Worm (Caenorhabditis elegans) whole organism, late embryonic: Measurements from ENCODE around the gene max-2.

Experiments used
- C08G9.2 ChIP-seq: sonication (generic microtip); optimal IDR thresholded peaks from 2 replicates; lab custom pipeline; 2016; ENCODE audit warnings: mild to moderate bottlenecking, missing genetic modification characterization, moderate library complexity, missing compliant biosample characterization
- C38D4.7 ChIP-seq: fragments of 200-800 bp; sonication (Bioruptor generic); optimal IDR thresholded peaks from 2 replicates; lab custom pipeline; 2018; ENCODE audit warnings: mild to moderate bottlenecking, missing genetic modification characterization, moderate library complexity, missing compliant biosample characterization
- K02D7.2 ChIP-seq: sonication (generic microtip); optimal IDR thresholded peaks from 2 replicates; lab custom pipeline; 2017; ENCODE audit warnings: mild to moderate bottlenecking, missing genetic modification characterization, missing compliant biosample characterization
- K09A11.1 ChIP-seq: sonication (generic microtip); optimal IDR thresholded peaks from 2 replicates; lab custom pipeline; 2017; ENCODE audit warnings: antibody characterized with exemption, mild to moderate bottlenecking, missing genetic modification characterization, missing compliant biosample characterization; ENCODE audit not compliant: insufficient read depth
- Y22D7AL.16 ChIP-seq: sonication (generic microtip); optimal IDR thresholded peaks from 2 replicates; lab custom pipeline; 2016; ENCODE audit warnings: missing genetic modification characterization, missing compliant biosample characterization
- ceh-14 ChIP-seq: sonication (generic microtip); optimal IDR thresholded peaks from 2 replicates; lab custom pipeline; 2016; ENCODE audit warnings: missing genotype, missing genetic modification characterization, missing compliant biosample characterization
- ceh-19 ChIP-seq: fragments of 200-800 bp; sonication (Bioruptor generic); optimal IDR thresholded peaks from 2 replicates; lab custom pipeline; 2018; ENCODE audit warnings: mild to moderate bottlenecking, missing genetic modification characterization, missing compliant biosample characterization
- ceh-24 ChIP-seq: sonication (generic microtip); optimal IDR thresholded peaks from 2 replicates; lab custom pipeline; 2016; ENCODE audit warnings: mild to moderate bottlenecking, missing genetic modification characterization, missing compliant biosample characterization
- ceh-31 ChIP-seq: sonication (generic microtip); optimal IDR thresholded peaks from 2 replicates; lab custom pipeline; 2016; ENCODE audit warnings: missing genetic modification characterization, missing compliant biosample characterization
- ceh-34 ChIP-seq: sonication (generic microtip); optimal IDR thresholded peaks from 2 replicates; lab custom pipeline; 2016; ENCODE audit warnings: mild to moderate bottlenecking, missing genetic modification characterization, missing compliant biosample characterization
- ceh-48 ChIP-seq: sonication (generic microtip); optimal IDR thresholded peaks from 2 replicates; lab custom pipeline; 2016; ENCODE audit warnings: missing genetic modification characterization, inconsistent platforms, missing compliant biosample characterization
- dmd-4 ChIP-seq: sonication (generic microtip); optimal IDR thresholded peaks from 2 replicates; lab custom pipeline; 2016; ENCODE audit warnings: borderline replicate concordance, missing genetic modification characterization, missing compliant biosample characterization
- dve-1 ChIP-seq: sonication (generic microtip); optimal IDR thresholded peaks from 2 replicates; lab custom pipeline; 2017; ENCODE audit warnings: antibody characterized with exemption, mild to moderate bottlenecking, missing genetic modification characterization, missing compliant biosample characterization
- elt-2 ChIP-seq: sonication (generic microtip); optimal IDR thresholded peaks from 2 replicates; lab custom pipeline; 2016; ENCODE audit warnings: missing genetic modification reagents, missing genetic modification characterization, missing compliant biosample characterization
- gmeb-2 ChIP-seq: sonication (generic microtip); optimal IDR thresholded peaks from 2 replicates; lab custom pipeline; 2016; ENCODE audit warnings: missing genetic modification characterization, inconsistent platforms, missing compliant biosample characterization
- hlh-13 ChIP-seq: fragments of 200-800 bp; sonication (Bioruptor generic); optimal IDR thresholded peaks from 2 replicates; lab custom pipeline; 2018; ENCODE audit warnings: mild to moderate bottlenecking, missing genetic modification characterization, missing compliant biosample characterization
- hlh-30 ChIP-seq: sonication (generic microtip); optimal IDR thresholded peaks from 2 replicates; lab custom pipeline; 2017; ENCODE audit warnings: antibody characterized with exemption, missing genetic modification characterization, missing compliant biosample characterization; ENCODE audit not compliant: insufficient read depth
- hlh-6 ChIP-seq: sonication (generic microtip); optimal IDR thresholded peaks from 2 replicates; lab custom pipeline; 2016; ENCODE audit warnings: missing genotype, missing genetic modification characterization, missing compliant biosample characterization
- hlh-8 ChIP-seq: sonication (generic microtip); optimal IDR thresholded peaks from 2 replicates; lab custom pipeline; 2016; ENCODE audit warnings: missing genotype, missing genetic modification characterization, missing compliant biosample characterization
- lim-6 ChIP-seq: sonication (generic microtip); optimal IDR thresholded peaks from 2 replicates; lab custom pipeline; 2016; ENCODE audit warnings: missing genetic modification characterization, missing compliant biosample characterization
- lin-11 ChIP-seq: fragments of 200-800 bp; sonication (Bioruptor generic); optimal IDR thresholded peaks from 2 replicates; lab custom pipeline; 2018; ENCODE audit warnings: mild to moderate bottlenecking, missing genetic modification characterization, missing compliant biosample characterization
- madf-2 ChIP-seq: sonication (generic microtip); optimal IDR thresholded peaks from 2 replicates; lab custom pipeline; 2017; ENCODE audit warnings: missing genetic modification characterization, missing compliant biosample characterization
- npax-4 ChIP-seq: sonication (generic microtip); optimal IDR thresholded peaks from 2 replicates; lab custom pipeline; 2016; ENCODE audit warnings: missing genetic modification characterization, missing compliant biosample characterization
- pag-3 ChIP-seq: sonication (generic microtip); optimal IDR thresholded peaks from 2 replicates; lab custom pipeline; 2016; ENCODE audit warnings: missing compliant biosample characterization, missing genetic modification characterization, borderline replicate concordance
- pha-2 ChIP-seq: sonication (generic microtip); optimal IDR thresholded peaks from 2 replicates; lab custom pipeline; 2017; ENCODE audit warnings: mild to moderate bottlenecking, missing genetic modification characterization, missing compliant biosample characterization
- pha-4 ChIP-seq: fragments of 150-350 bp; optimal IDR thresholded peaks from 2 replicates; lab custom pipeline; 2018; ENCODE audit warnings: missing biosample characterization, missing genetic modification reagents, missing genetic modification characterization
- pqm-1 ChIP-seq: sonication (generic microtip); optimal IDR thresholded peaks from 2 replicates; lab custom pipeline; 2016; ENCODE audit warnings: missing genetic modification characterization, missing compliant biosample characterization
- sdc-2 ChIP-seq: sonication (generic microtip); optimal IDR thresholded peaks from 2 replicates; lab custom pipeline; 2016; ENCODE audit warnings: missing genotype, missing genetic modification characterization, missing compliant biosample characterization
- syd-9 ChIP-seq: sonication (generic microtip); optimal IDR thresholded peaks from 2 replicates; lab custom pipeline; 2016; ENCODE audit warnings: mild to moderate bottlenecking, missing genetic modification characterization, moderate library complexity, missing compliant biosample characterization
- tbx-7 ChIP-seq: sonication (generic microtip); optimal IDR thresholded peaks from 2 replicates; lab custom pipeline; 2016; ENCODE audit warnings: missing genotype, missing genetic modification characterization, missing compliant biosample characterization
- ttx-3 ChIP-seq: sonication (generic microtip); optimal IDR thresholded peaks from 2 replicates; lab custom pipeline; 2016; ENCODE audit warnings: missing genetic modification reagents, missing genetic modification characterization, missing compliant biosample characterization
- unc-3 ChIP-seq, 2 experiments: fragments of 200-800 bp in 1 of 2; sonication (Bioruptor generic) in 1 of 2; sonication (generic microtip) in 1 of 2; conservative IDR thresholded peaks in 1 of 2; optimal IDR thresholded peaks in 1 of 2; 2 replicates each; pipeline versions ENCODE4 v1.3.6 to Lab custom; 2016 to 2022; ENCODE audit warnings: missing compliant biosample characterization in 2 of 2, missing genetic modification characterization in 2 of 2, missing genetic modification reagents in 1 of 2
- unc-55 ChIP-seq: sonication (generic microtip); optimal IDR thresholded peaks from 2 replicates; lab custom pipeline; 2017; ENCODE audit warnings: missing biosample characterization, missing genetic modification reagents, missing genetic modification characterization
- unc-86 ChIP-seq: sonication (generic microtip); optimal IDR thresholded peaks from 2 replicates; lab custom pipeline; 2016; ENCODE audit warnings: missing genetic modification characterization, missing compliant biosample characterization
- ztf-16 ChIP-seq: sonication (generic microtip); optimal IDR thresholded peaks from 2 replicates; lab custom pipeline; 2017; ENCODE audit warnings: missing genetic modification characterization, missing compliant biosample characterization

The max-2 gene

ce11 chrII:13006283-13006682 lies 19.4 kb downstream of the max-2 start:
- TF ChIP-seq K02D7.2 (tag; lab: Kevin White, UChicago), result no peak
- TF ChIP-seq pqm-1, result no peak
- no peak for TF ChIP-seq ceh-31 (tag; lab: Kevin White, UChicago)
- TF ChIP-seq pag-3 (tag; lab: Kevin White, UChicago), result no peak
- no peak for TF ChIP-seq sdc-2 (tag; lab: Kevin White, UChicago)
- TF ChIP-seq Y22D7AL.16, result no peak
- TF ChIP-seq pha-4 (tag; lab: Kevin White, UChicago), result no peak
- TF ChIP-seq hlh-6 (tag; lab: Kevin White, UChicago), result no peak

DNA sequence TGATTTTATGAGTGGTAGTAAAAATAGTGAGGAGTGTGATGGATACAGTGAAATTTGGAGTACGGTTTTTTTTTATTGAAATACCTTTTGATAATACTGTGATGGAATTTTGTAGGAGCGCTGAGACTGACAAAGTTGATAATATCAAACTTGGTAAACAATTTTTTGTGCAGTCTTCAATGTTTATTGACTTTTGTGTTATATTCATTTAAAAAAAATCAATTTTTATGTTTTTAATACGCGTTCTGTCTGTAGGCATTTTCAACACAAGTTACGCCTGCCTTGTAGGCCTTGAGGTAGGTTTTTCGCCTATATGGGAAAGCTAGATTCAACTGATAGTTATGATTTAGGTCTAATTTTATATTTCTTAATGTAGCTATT lies 20.8 kb downstream of the max-2 start:
- no peak for TF ChIP-seq tbx-7 (tag; lab: Kevin White, UChicago)
- TF ChIP-seq hlh-6 (tag; lab: Kevin White, UChicago), result no peak
- TF ChIP-seq dmd-4 (tag; lab: Kevin White, UChicago), result no peak
- TF ChIP-seq dve-1 (tag; lab: Kevin White, UChicago), result no peak
- TF ChIP-seq hlh-13 (GFP tag; lab: Kevin White, UChicago), result no peak
- TF ChIP-seq, all 69 proteins: peak for 0

DNA sequence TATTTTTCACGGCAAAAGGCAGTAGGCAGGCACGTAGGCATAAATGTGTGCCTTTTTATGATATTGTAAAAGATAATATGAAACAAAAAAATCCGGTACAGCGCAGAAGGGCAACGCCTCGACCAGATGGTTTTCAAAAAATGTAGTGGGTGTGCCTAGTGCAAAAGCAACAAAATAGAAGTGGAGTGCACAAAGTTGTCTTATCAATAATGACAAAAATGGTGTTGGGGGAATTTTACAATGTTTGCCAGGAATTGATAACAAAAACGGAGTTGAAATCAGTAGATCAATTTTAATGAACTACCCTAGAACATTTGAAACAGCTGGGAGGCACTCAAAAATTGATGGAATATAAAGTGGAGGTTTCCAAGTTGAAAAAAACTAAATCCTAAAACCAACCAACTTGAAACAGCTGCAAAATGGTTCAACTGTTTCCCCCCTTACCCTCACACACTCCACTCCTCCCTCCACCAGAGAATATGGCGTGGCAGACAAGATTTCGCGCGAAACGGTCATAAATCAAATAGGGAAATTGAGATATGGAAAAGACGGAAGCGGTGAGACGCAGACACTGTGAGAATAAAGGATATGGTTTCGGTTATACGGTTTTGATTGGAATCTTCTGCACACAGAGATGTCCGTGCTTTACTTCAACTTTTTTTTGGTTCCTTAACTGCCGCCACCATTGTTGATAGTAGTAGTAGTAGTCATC lies 21.3 kb downstream of the max-2 start:
- TF ChIP-seq dve-1 (tag; lab: Kevin White, UChicago), result no peak
- no peak for TF ChIP-seq K09A11.1 (tag; lab: Kevin White, UChicago)
- no peak for TF ChIP-seq dmd-4 (tag; lab: Kevin White, UChicago)
- no peak for TF ChIP-seq ceh-48
- TF ChIP-seq ceh-19 (GFP tag; lab: Kevin White, UChicago), result no peak
- TF ChIP-seq ceh-14 (tag; lab: Kevin White, UChicago), result no peak
- TF ChIP-seq unc-55 (GFP tag; lab: Kevin White, UChicago), result peak; percentile 80
- no peak for TF ChIP-seq unc-86 (tag; lab: Kevin White, UChicago)
- no peak for TF ChIP-seq pqm-1
- no peak for TF ChIP-seq unc-3 (GFP tag; conservative IDR thresholded peaks at IDR 0.05; lab: Robert Waterston, UW)
- no peak for TF ChIP-seq unc-3 (tag; optimal IDR thresholded peaks at IDR 0.05; lab: Kevin White, UChicago)
- TF ChIP-seq C08G9.2, result no peak
- TF ChIP-seq ceh-24 (tag; lab: Kevin White, UChicago), result no peak
- no peak for TF ChIP-seq ttx-3 (tag; lab: Kevin White, UChicago)
- no peak for TF ChIP-seq syd-9 (tag; lab: Kevin White, UChicago)
- TF ChIP-seq elt-2 (tag; lab: Kevin White, UChicago), result peak; percentile 47
- no peak for TF ChIP-seq pha-2
- TF ChIP-seq lin-11, result no peak
- TF ChIP-seq sdc-2 (tag; lab: Kevin White, UChicago), result no peak

DNA sequence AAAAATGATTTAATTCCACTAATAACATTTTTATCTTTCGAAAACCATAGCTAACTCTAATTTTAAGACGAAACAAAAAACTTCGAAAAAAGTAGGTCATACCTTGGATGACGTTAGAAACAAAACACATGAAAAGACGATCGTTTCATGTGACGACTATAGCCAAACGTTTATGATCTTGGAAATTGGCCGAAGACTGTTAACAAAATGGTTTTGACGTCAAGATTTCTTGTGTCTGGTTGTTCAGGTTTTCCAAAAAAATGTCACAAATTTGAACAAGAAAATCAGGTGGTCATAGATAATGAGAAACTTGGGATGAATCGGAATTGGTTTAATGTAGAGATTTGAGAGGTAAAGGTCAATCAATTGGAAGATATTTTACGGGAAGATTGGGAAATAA lies 22.4 kb downstream of the max-2 start:
- TF ChIP-seq ztf-16 (tag; lab: Kevin White, UChicago), result no peak
- no peak for TF ChIP-seq hlh-8
- TF ChIP-seq hlh-30, result no peak
- TF ChIP-seq gmeb-2 (tag; lab: Kevin White, UChicago), result no peak
- no peak for TF ChIP-seq C38D4.7 (GFP tag; lab: Kevin White, UChicago)
- TF ChIP-seq npax-4 (tag; lab: Kevin White, UChicago), result no peak
- no peak for TF ChIP-seq madf-2 (tag; lab: Kevin White, UChicago)
- no peak for TF ChIP-seq elt-2 (tag; lab: Kevin White, UChicago)
- TF ChIP-seq lim-6 (tag; lab: Kevin White, UChicago), result no peak
- TF ChIP-seq ceh-34 (tag; lab: Kevin White, UChicago), result no peak
- TF ChIP-seq, all 69 proteins: peak for 0
